Worm (Caenorhabditis elegans) whole organism, L2 larva: ENCODE measurements around the gene T05A12.4.

Experiments used
- C34F6.9 ChIP-seq: fragments of 150-350 bp; optimal IDR thresholded peaks from 2 replicates; lab custom pipeline; 2014; ENCODE audit warnings: missing biosample characterization, missing genetic modification characterization
- F13H6.1 ChIP-seq: sonication (generic microtip); optimal IDR thresholded peaks from 2 replicates; lab custom pipeline; 2016; ENCODE audit warnings: missing genetic modification characterization, missing compliant biosample characterization
- R02D3.7 ChIP-seq: fragments of 150-350 bp; optimal IDR thresholded peaks from 2 replicates; lab custom pipeline; 2014; ENCODE audit warnings: missing biosample characterization, missing genetic modification characterization
- Y55F3AM.14 ChIP-seq: fragments of 200-800 bp; sonication (Bioruptor generic); optimal IDR thresholded peaks from 2 replicates; lab custom pipeline; 2018; ENCODE audit warnings: mild to moderate bottlenecking, missing genetic modification characterization, missing compliant biosample characterization
- ZK546.5 ChIP-seq: sonication (generic microtip); optimal IDR thresholded peaks from 2 replicates; lab custom pipeline; 2017; ENCODE audit warnings: missing biosample characterization, missing genetic modification characterization
- aly-2 ChIP-seq: fragments of 150-350 bp; optimal IDR thresholded peaks from 2 replicates; lab custom pipeline; 2014; ENCODE audit warnings: missing biosample characterization, missing genetic modification characterization
- ama-1 ChIP-seq: fragments of 150-350 bp; optimal IDR thresholded peaks from 2 replicates; lab custom pipeline; 2018; ENCODE audit warnings: inconsistent platforms
- blmp-1 ChIP-seq: sonication (generic microtip); optimal IDR thresholded peaks from 2 replicates; lab custom pipeline; 2017; ENCODE audit warnings: missing genetic modification characterization, mild to moderate bottlenecking, missing compliant biosample characterization, antibody characterized with exemption, moderate library complexity; ENCODE audit not compliant: insufficient read depth
- ceh-16 ChIP-seq: fragments of 150-350 bp; optimal IDR thresholded peaks from 2 replicates; lab custom pipeline; 2014; ENCODE audit warnings: missing biosample characterization, missing genetic modification characterization
- ceh-82 ChIP-seq: fragments of 150-350 bp; optimal IDR thresholded peaks from 2 replicates; lab custom pipeline; 2014; ENCODE audit warnings: missing biosample characterization, missing genetic modification characterization
- crh-2 ChIP-seq: sonication (generic microtip); optimal IDR thresholded peaks from 2 replicates; lab custom pipeline; 2017; ENCODE audit warnings: missing biosample characterization, missing genetic modification characterization
- dmd-4 ChIP-seq: sonication (generic microtip); optimal IDR thresholded peaks from 2 replicates; lab custom pipeline; 2017; ENCODE audit warnings: missing biosample characterization, missing genetic modification characterization
- egl-27 ChIP-seq: sonication (generic microtip); optimal IDR thresholded peaks from 3 replicates; lab custom pipeline; 2017; ENCODE audit warnings: missing biosample characterization, missing genetic modification reagents, missing genetic modification characterization
- elt-1 ChIP-seq: fragments of 150-350 bp; optimal IDR thresholded peaks from 2 replicates; lab custom pipeline; 2014; ENCODE audit warnings: missing biosample characterization, missing genetic modification characterization
- elt-3 ChIP-seq: sonication (generic microtip); optimal IDR thresholded peaks from 2 replicates; lab custom pipeline; 2017; ENCODE audit warnings: missing biosample characterization, missing genetic modification characterization
- fos-1 ChIP-seq: fragments of 150-350 bp; optimal IDR thresholded peaks from 2 replicates; lab custom pipeline; 2014; ENCODE audit warnings: missing biosample characterization, missing genetic modification characterization
- gmeb-1 ChIP-seq: fragments of 150-350 bp; optimal IDR thresholded peaks from 2 replicates; lab custom pipeline; 2014; ENCODE audit warnings: missing biosample characterization, missing genetic modification characterization
- lin-11 ChIP-seq: fragments of 150-350 bp; sonication (generic microtip); optimal IDR thresholded peaks from 2 replicates; lab custom pipeline; 2014; ENCODE audit warnings: missing biosample characterization, missing genetic modification characterization, inconsistent platforms, mixed read lengths
- lin-39 ChIP-seq: fragments of 150-350 bp; optimal IDR thresholded peaks from 2 replicates; lab custom pipeline; 2014; ENCODE audit warnings: missing biosample characterization, missing genetic modification reagents, missing genetic modification characterization
- lsy-2 ChIP-seq, 2 experiments: fragments of 150-350 bp in 1 of 2; sonication (generic microtip) in 1 of 2; optimal IDR thresholded peaks; 2 replicates each; lab custom pipeline; 2014 to 2017; ENCODE audit warnings: missing biosample characterization in 2 of 2, missing genetic modification characterization in 2 of 2
- mab-5 ChIP-seq: fragments of 150-350 bp; optimal IDR thresholded peaks from 2 replicates; lab custom pipeline; 2014; ENCODE audit warnings: missing biosample characterization, missing genetic modification characterization
- mbf-1 ChIP-seq: sonication (generic microtip); optimal IDR thresholded peaks from 2 replicates; lab custom pipeline; 2017; ENCODE audit warnings: missing biosample characterization, missing genetic modification characterization
- mdl-1 ChIP-seq, 2 experiments: fragments of 150-350 bp in 1 of 2; sonication (generic microtip) in 1 of 2; optimal IDR thresholded peaks; 2 replicates each; lab custom pipeline; 2017; ENCODE audit warnings: missing biosample characterization in 2 of 2, missing genetic modification characterization in 2 of 2
- nhr-10 ChIP-seq: sonication (generic microtip); optimal IDR thresholded peaks from 2 replicates; lab custom pipeline; 2017; ENCODE audit warnings: missing biosample characterization, missing genetic modification characterization
- nhr-11 ChIP-seq: fragments of 150-350 bp; optimal IDR thresholded peaks from 2 replicates; lab custom pipeline; 2014; ENCODE audit warnings: missing biosample characterization, missing genetic modification characterization
- nhr-12 ChIP-seq: fragments of 150-350 bp; optimal IDR thresholded peaks from 2 replicates; lab custom pipeline; 2014; ENCODE audit warnings: missing biosample characterization, missing genetic modification characterization
- nhr-129 ChIP-seq: fragments of 150-350 bp; optimal IDR thresholded peaks from 2 replicates; lab custom pipeline; 2014; ENCODE audit warnings: missing biosample characterization, missing genetic modification characterization
- nhr-21 ChIP-seq: fragments of 150-350 bp; optimal IDR thresholded peaks from 2 replicates; lab custom pipeline; 2014; ENCODE audit warnings: missing biosample characterization, missing genetic modification characterization
- nhr-23 ChIP-seq: fragments of 150-350 bp; optimal IDR thresholded peaks from 2 replicates; lab custom pipeline; 2014; ENCODE audit warnings: missing biosample characterization, missing genetic modification reagents, missing genetic modification characterization
- nhr-25 ChIP-seq: fragments of 150-350 bp; sonication (generic microtip); optimal IDR thresholded peaks from 3 replicates; lab custom pipeline; 2014; ENCODE audit warnings: missing biosample characterization, missing genetic modification characterization
- nhr-6 ChIP-seq: fragments of 150-350 bp; optimal IDR thresholded peaks from 2 replicates; lab custom pipeline; 2014; ENCODE audit warnings: missing biosample characterization, missing genetic modification characterization
- nhr-77 ChIP-seq: fragments of 150-350 bp; optimal IDR thresholded peaks from 2 replicates; lab custom pipeline; 2014; ENCODE audit warnings: missing biosample characterization, missing genetic modification characterization
- peb-1 ChIP-seq: fragments of 150-350 bp; optimal IDR thresholded peaks from 2 replicates; lab custom pipeline; 2014; ENCODE audit warnings: missing biosample characterization, missing genetic modification characterization
- sem-4 ChIP-seq: fragments of 150-350 bp; optimal IDR thresholded peaks from 2 replicates; lab custom pipeline; 2014; ENCODE audit warnings: missing biosample characterization, missing genetic modification reagents, missing genetic modification characterization
- skn-1 ChIP-seq: sonication (generic microtip); optimal IDR thresholded peaks from 2 replicates; lab custom pipeline; 2017; ENCODE audit warnings: missing biosample characterization, missing genetic modification characterization
- sma-3 ChIP-seq: sonication (generic microtip); optimal IDR thresholded peaks from 2 replicates; lab custom pipeline; 2016; ENCODE audit warnings: missing genetic modification reagents, missing genetic modification characterization, missing compliant biosample characterization
- sma-9 ChIP-seq, 2 experiments: fragments of 150-350 bp in 1 of 2; sonication (generic microtip) in 1 of 2; optimal IDR thresholded peaks; 2 replicates each; lab custom pipeline; 2014 to 2016; ENCODE audit warnings: missing genetic modification characterization in 2 of 2, mild to moderate bottlenecking in 1 of 2, missing biosample characterization in 1 of 2, missing compliant biosample characterization in 1 of 2, missing genetic modification reagents in 1 of 2, moderate library complexity in 1 of 2
- snpc-4 ChIP-seq: fragments of 150-350 bp; optimal IDR thresholded peaks from 2 replicates; lab custom pipeline; 2014; ENCODE audit warnings: missing biosample characterization, missing genetic modification characterization
- unc-39 ChIP-seq: fragments of 150-350 bp; optimal IDR thresholded peaks from 2 replicates; lab custom pipeline; 2014; ENCODE audit warnings: missing biosample characterization, missing genetic modification characterization
- unc-55 ChIP-seq: fragments of 150-350 bp; sonication (generic microtip); optimal IDR thresholded peaks from 3 replicates; lab custom pipeline; 2014; ENCODE audit warnings: missing biosample characterization, missing genetic modification reagents, missing genetic modification characterization
- unc-62 ChIP-seq: fragments of 150-350 bp; optimal IDR thresholded peaks from 2 replicates; lab custom pipeline; 2014; ENCODE audit warnings: missing biosample characterization, missing genetic modification reagents, missing genetic modification characterization
- zag-1 ChIP-seq: fragments of 150-350 bp; optimal IDR thresholded peaks from 2 replicates; lab custom pipeline; 2014; ENCODE audit warnings: missing biosample characterization, missing genetic modification characterization
- ztf-1 ChIP-seq: fragments of 200-800 bp; sonication (Bioruptor generic); conservative IDR thresholded peaks from 2 replicates; pipeline ENCODE4 v1.3.6; 2022; ENCODE audit warnings: missing genetic modification characterization, missing compliant biosample characterization
- ztf-11 ChIP-seq: sonication (generic microtip); optimal IDR thresholded peaks from 2 replicates; lab custom pipeline; 2017; ENCODE audit warnings: missing biosample characterization, missing genetic modification characterization
- ztf-4 ChIP-seq: fragments of 150-350 bp; optimal IDR thresholded peaks from 2 replicates; lab custom pipeline; 2014; ENCODE audit warnings: missing biosample characterization, missing genetic modification characterization

Gene T05A12.4

ce11 chrIV:6878912-6879554, 8.7 kb upstream of the T05A12.4 start (continued):
- TF ChIP-seq lin-11 (tag; lab: Kevin White, UChicago): no peak
- no peak for TF ChIP-seq unc-62 (GFP tag; lab: Kevin White, UChicago)

- TF ChIP-seq skn-1: no peak
- TF ChIP-seq nhr-21 (tag; lab: Kevin White, UChicago): no peak
- TF ChIP-seq nhr-11 (tag; lab: Kevin White, UChicago): no peak
- no peak for TF ChIP-seq nhr-23
- TF ChIP-seq lsy-2 (tag; optimal IDR thresholded peaks at IDR 0.05; lab: Kevin White, UChicago): no peak
- TF ChIP-seq sma-3: no peak
- TF ChIP-seq nhr-129 (tag; lab: Kevin White, UChicago): no peak
- TF ChIP-seq peb-1 (tag; lab: Kevin White, UChicago): no peak
- no peak for TF ChIP-seq nhr-10 (tag; lab: Kevin White, UChicago)
- no peak for TF ChIP-seq snpc-4 (tag; lab: Kevin White, UChicago)
- no peak for TF ChIP-seq egl-27
- TF ChIP-seq zag-1 (tag; lab: Kevin White, UChicago): no peak
Measured at ce11 chrIV:6879666-6880210, 8.0 kb upstream of the T05A12.4 start.

ce11 chrIV:6880415-6880814, 7.3 kb upstream of the T05A12.4 start:
- no peak for TF ChIP-seq blmp-1
- TF ChIP-seq sma-9 (GFP tag; optimal IDR thresholded peaks at IDR 0.05; lab: Kevin White, UChicago): peak; percentile 86
- no peak for TF ChIP-seq sma-9 (tag; optimal IDR thresholded peaks at IDR 0.05; lab: Kevin White, UChicago)
- no peak for TF ChIP-seq nhr-6 (tag; lab: Kevin White, UChicago)
- TF ChIP-seq zag-1 (tag; lab: Kevin White, UChicago): no peak
- TF ChIP-seq ZK546.5: no peak
- no peak for TF ChIP-seq dmd-4 (tag; lab: Kevin White, UChicago)
- TF ChIP-seq ceh-82 (tag; lab: Kevin White, UChicago): no peak
- TF ChIP-seq lin-11 (tag; lab: Kevin White, UChicago): no peak
- TF ChIP-seq mbf-1 (tag; lab: Kevin White, UChicago): no peak
- no peak for TF ChIP-seq ama-1
- TF ChIP-seq sem-4 (tag; lab: Kevin White, UChicago): no peak
- TF ChIP-seq peb-1 (tag; lab: Kevin White, UChicago): no peak
- peak; percentile 87 for TF ChIP-seq fos-1
- TF ChIP-seq elt-1: no peak
- no peak for TF ChIP-seq R02D3.7 (tag; lab: Kevin White, UChicago)
- TF ChIP-seq snpc-4 (tag; lab: Kevin White, UChicago): no peak
- TF ChIP-seq unc-55 (GFP tag; lab: Kevin White, UChicago): no peak
- peak; percentile 33 for TF ChIP-seq crh-2 (tag; lab: Kevin White, UChicago)
- TF ChIP-seq mdl-1 (tag; optimal IDR thresholded peaks at IDR 0.05; lab: Kevin White, UChicago): no peak
- TF ChIP-seq F13H6.1 (tag; lab: Kevin White, UChicago): peak; percentile 0
- TF ChIP-seq lsy-2 (tag; optimal IDR thresholded peaks at IDR 0.05; lab: Kevin White, UChicago): no peak
- TF ChIP-seq ztf-1: no peak
- no peak for TF ChIP-seq nhr-11 (tag; lab: Kevin White, UChicago)
- TF ChIP-seq nhr-25 (tag; lab: Kevin White, UChicago): no peak
- no peak for TF ChIP-seq ztf-11 (tag; lab: Kevin White, UChicago)
- peak; percentile 42 for TF ChIP-seq gmeb-1 (tag; lab: Kevin White, UChicago)
- TF ChIP-seq lin-39 (tag; lab: Kevin White, UChicago): no peak
- no peak for TF ChIP-seq mab-5 (tag; lab: Kevin White, UChicago)
- TF ChIP-seq nhr-10 (tag; lab: Kevin White, UChicago): no peak
- TF ChIP-seq nhr-12: no peak
- TF ChIP-seq C34F6.9 (tag; lab: Kevin White, UChicago): no peak
- no peak for TF ChIP-seq skn-1
- no peak for TF ChIP-seq ztf-4 (tag; lab: Kevin White, UChicago)
- TF ChIP-seq nhr-23: no peak
- TF ChIP-seq nhr-129 (tag; lab: Kevin White, UChicago): no peak
- TF ChIP-seq nhr-77: no peak
- TF ChIP-seq ceh-16 (tag; lab: Kevin White, UChicago): no peak
- no peak for TF ChIP-seq elt-3 (tag; lab: Kevin White, UChicago)
- no peak for TF ChIP-seq aly-2 (tag; lab: Kevin White, UChicago)
- TF ChIP-seq Y55F3AM.14: no peak
- peak; percentile 19 for TF ChIP-seq sma-3
- no peak for TF ChIP-seq nhr-21 (tag; lab: Kevin White, UChicago)
- TF ChIP-seq unc-39 (tag; lab: Kevin White, UChicago): no peak
